Worm (Caenorhabditis elegans): ENCODE data around the gene F47B10.5.

Gene F47B10.5

ce11 chrX:10888201-10888600 lies 2.2 kb downstream of the F47B10.5 start, which contains the start of gene F47B10.6 (continued):
- TF ChIP-seq nhr-41 (GFP tag; IDR thresholded peaks at IDR 0.05), result no peak
- no peak for TF ChIP-seq mxl-3 (GFP tag; optimal IDR thresholded peaks at IDR 0.05)

ce11 chrX:10885872-10886271 lies 4.5 kb downstream of the F47B10.5 start, which contains the start of gene T21E8.5:
Gene T21E8.5, plus strand, starts transcription at chrX:10886172.
- no peak for TF ChIP-seq unc-130 (GFP tag; optimal IDR thresholded peaks at IDR 0.05)
- TF ChIP-seq lsy-2 (tag; optimal IDR thresholded peaks at IDR 0.05), result no peak
- TF ChIP-seq lir-3 (tag; optimal IDR thresholded peaks at IDR 0.05), result no peak
- no peak for TF ChIP-seq D1046.2 (GFP tag; IDR thresholded peaks at IDR 0.05)
- no peak for TF ChIP-seq zfp-3 (GFP tag; conservative IDR thresholded peaks at IDR 0.05)
- TF ChIP-seq sdz-12 (GFP tag; optimal IDR thresholded peaks at IDR 0.05), result no peak

- TF ChIP-seq ama-1 (optimal IDR thresholded peaks at IDR 0.05) (no peak), nhr-28 (tag; optimal IDR thresholded peaks at IDR 0.05) (no peak), nhr-10 (tag; optimal IDR thresholded peaks at IDR 0.05) (no peak), lsy-2 (tag; optimal IDR thresholded peaks at IDR 0.05) (no peak), daf-12 (tag; optimal IDR thresholded peaks at IDR 0.05) (no peak), hmg-1.1 (GFP tag; IDR thresholded peaks at IDR 0.05) (no peak), daf-8 (GFP tag; IDR thresholded peaks at IDR 0.05) (no peak), fkh-10 (GFP tag; optimal IDR thresholded peaks at IDR 0.05) (no peak)
Observed at ce11 chrX:10883203-10883602, 7.2 kb downstream of the F47B10.5 start, which contains the start of gene T21E8.7. Gene T21E8.7, plus strand, starts transcription at chrX:10883503.

- TF ChIP-seq unc-62 (GFP tag; optimal IDR thresholded peaks at IDR 0.05 in 1 of 2) (peak in 1 of 2 experiments; percentile 56), unc-62 (tag; optimal IDR thresholded peaks at IDR 0.05) (no peak), zag-1 (tag; optimal IDR thresholded peaks at IDR 0.05) (no peak)
Observed at ce11 chrX:10881984-10882383, 8.4 kb downstream of the F47B10.5 start, which contains the start of gene T21E8.6. Gene T21E8.6, plus strand, starts transcription at chrX:10882284.

ce11 chrX:10880509-10880908 lies 9.8 kb downstream of the F47B10.5 start, which contains the start of gene T21E8.4:
Gene T21E8.4, plus strand, starts transcription at chrX:10880809.
- TF ChIP-seq ces-1 (GFP tag; optimal IDR thresholded peaks at IDR 0.05) (no peak), fkh-10 (GFP tag; optimal IDR thresholded peaks at IDR 0.05) (no peak), ztf-11 (tag; optimal IDR thresholded peaks at IDR 0.05) (no peak), nhr-77 (tag; optimal IDR thresholded peaks at IDR 0.05) (no peak), nhr-11 (tag; optimal IDR thresholded peaks at IDR 0.05) (no peak), jun-1 (tag; optimal IDR thresholded peaks at IDR 0.05) (no peak), ztf-7 (tag; optimal IDR thresholded peaks at IDR 0.05) (no peak), saeg-2 (GFP tag; IDR thresholded peaks at IDR 0.05) (no peak), tag-97 (GFP tag; IDR thresholded peaks at IDR 0.05) (no peak), vab-7 (GFP tag; IDR thresholded peaks at IDR 0.05) (no peak), cey-2 (tag; optimal IDR thresholded peaks at IDR 0.05; ENCODE audit: borderline replicate concordance, insufficient read depth) (no peak), nhr-6 (tag; optimal IDR thresholded peaks at IDR 0.05) (no peak), daf-19 (GFP tag; conservative IDR thresholded peaks at IDR 0.05) (no peak), F26F4.8 (GFP tag; conservative IDR thresholded peaks at IDR 0.05) (no peak), T20F7.1 (GFP tag; optimal IDR thresholded peaks at IDR 0.05) (no peak), lsy-2 (tag; optimal IDR thresholded peaks at IDR 0.05) (no peak)

- TF ChIP-seq lsy-2 (tag; optimal IDR thresholded peaks at IDR 0.05) (no peak), nhr-28 (tag; optimal IDR thresholded peaks at IDR 0.05) (peak; percentile 55), unc-62 (GFP tag; optimal IDR thresholded peaks at IDR 0.05 in 1 of 2) (peak in 1 of 2 experiments; percentile 69), unc-62 (tag; optimal IDR thresholded peaks at IDR 0.05) (no peak), tra-1 (GFP tag; IDR thresholded peaks at IDR 0.05) (no peak), zip-2 (tag; optimal IDR thresholded peaks at IDR 0.05) (peak; percentile 89), daf-16 (GFP tag; optimal IDR thresholded peaks at IDR 0.05) (no peak), daf-16 (tag; optimal IDR thresholded peaks at IDR 0.05) (peak; percentile 84), aha-1 (tag) (peak; percentile 80), pqm-1 (tag; optimal IDR thresholded peaks at IDR 0.05) (peak; percentile 72)
Observed at ce11 chrX:10877138-10877743, 13.1 kb downstream of the F47B10.5 start, which contains the start of gene pgp-6. Gene pgp-6, minus strand, starts transcription at chrX:10877425.

Data from whole organism, L4 larva.